Worm (Caenorhabditis elegans): Measurements from ENCODE around the gene flr-1.

DNA sequence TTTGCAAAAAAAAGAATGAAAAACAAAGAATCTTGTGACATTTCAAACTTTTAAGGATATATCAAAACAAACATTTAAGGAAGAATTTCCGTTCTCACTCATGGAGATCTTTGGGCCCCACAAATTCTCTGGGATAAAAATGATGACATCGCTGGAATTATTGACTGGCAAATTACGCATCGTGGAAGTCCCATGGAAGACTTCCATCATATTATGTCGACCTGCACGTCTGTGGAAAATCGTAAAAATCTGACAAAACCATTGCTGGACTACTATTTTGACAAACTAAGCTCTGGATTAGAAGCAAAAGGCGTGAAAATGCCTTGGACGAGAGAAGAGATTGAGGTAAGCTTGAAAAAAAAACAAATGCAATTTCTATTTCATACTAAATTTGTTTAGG is 38.9 kb downstream of the flr-1 start:
- no peak for TF ChIP-seq lsy-2 (tag; optimal IDR thresholded peaks at IDR 0.05)
- TF ChIP-seq F49E8.2 (tag; optimal IDR thresholded peaks at IDR 0.05; ENCODE audit: borderline replicate concordance): no peak
